Worm (Caenorhabditis elegans) whole organism, midembryonic: ENCODE measurements around the gene ttx-1.

Experiments
- T22C8.4 ChIP-seq: fragments of 200-800 bp; sonication (Bioruptor generic); IDR thresholded peaks from 2 replicates; pipeline ENCODE4 v1.3.6; 2022; ENCODE audit warnings: missing genetic modification characterization, missing compliant biosample characterization
- cog-1 ChIP-seq: sonication (generic microtip); optimal IDR thresholded peaks from 2 replicates; lab custom pipeline; 2016; ENCODE audit warnings: missing genetic modification characterization, missing compliant biosample characterization
- flt-1 ChIP-seq: fragments of 200-800 bp; sonication (Bioruptor generic); IDR thresholded peaks from 2 replicates; pipeline ENCODE4 v1.3.6; 2022; ENCODE audit warnings: missing genetic modification characterization, missing compliant biosample characterization
- klf-2 ChIP-seq: fragments of 200-800 bp; sonication (Bioruptor generic); conservative IDR thresholded peaks from 2 replicates; pipeline ENCODE4 v1.3.6; 2022; ENCODE audit warnings: missing genetic modification reagents, missing genetic modification characterization, missing compliant biosample characterization
- med-1 ChIP-seq: sonication (generic microtip); optimal IDR thresholded peaks from 2 replicates; lab custom pipeline; 2017; ENCODE audit warnings: missing genetic modification characterization, mild to moderate bottlenecking, missing compliant biosample characterization, antibody characterized with exemption, missing genetic modification reagents; ENCODE audit not compliant: insufficient read depth
- ref-1 ChIP-seq: fragments of 200-800 bp; sonication (Bioruptor generic); conservative IDR thresholded peaks from 2 replicates; pipeline ENCODE4 v1.3.6; 2022; ENCODE audit warnings: missing genetic modification reagents, missing genetic modification characterization, missing compliant biosample characterization
- ztf-23 ChIP-seq: fragments of 200-800 bp; sonication (Bioruptor generic); IDR thresholded peaks from 2 replicates; pipeline ENCODE4 v1.3.6; 2022; ENCODE audit warnings: missing genetic modification reagents, missing genetic modification characterization, missing compliant biosample characterization

DNA sequence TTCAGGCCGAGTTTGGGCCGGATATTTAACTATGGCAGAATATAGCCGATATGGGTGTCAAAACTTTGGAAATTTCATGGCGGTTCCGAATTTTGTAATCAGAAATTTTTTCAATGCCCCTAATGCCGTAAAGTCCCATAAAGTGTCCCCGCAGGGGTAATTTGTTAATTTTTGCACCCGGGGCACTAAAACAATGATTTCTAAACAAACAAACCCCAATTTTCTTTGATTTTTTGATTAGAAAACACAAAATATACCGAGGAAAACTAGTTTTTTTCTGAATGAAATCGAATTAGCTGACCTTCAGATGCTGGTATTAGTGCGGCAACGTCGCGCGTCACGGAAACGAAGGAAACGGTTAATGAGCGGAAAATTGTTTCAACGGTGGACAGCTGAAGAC lies 29.1 kb downstream of the ttx-1 start:
- no peak for TF ChIP-seq cog-1 (tag; lab: Kevin White, UChicago)
- no peak for TF ChIP-seq flt-1 (GFP tag; lab: Robert Waterston, UW)
- no peak for TF ChIP-seq ref-1 (GFP tag; lab: Robert Waterston, UW)
- no peak for TF ChIP-seq klf-2
- no peak for TF ChIP-seq med-1 (GFP tag; lab: Kevin White, UChicago)
- no peak for TF ChIP-seq ztf-23 (GFP tag; lab: Robert Waterston, UW)
- no peak for TF ChIP-seq T22C8.4 (GFP tag; lab: Robert Waterston, UW)
